Worm (Caenorhabditis elegans): ENCODE data around the gene R04B3.3.

DNA sequence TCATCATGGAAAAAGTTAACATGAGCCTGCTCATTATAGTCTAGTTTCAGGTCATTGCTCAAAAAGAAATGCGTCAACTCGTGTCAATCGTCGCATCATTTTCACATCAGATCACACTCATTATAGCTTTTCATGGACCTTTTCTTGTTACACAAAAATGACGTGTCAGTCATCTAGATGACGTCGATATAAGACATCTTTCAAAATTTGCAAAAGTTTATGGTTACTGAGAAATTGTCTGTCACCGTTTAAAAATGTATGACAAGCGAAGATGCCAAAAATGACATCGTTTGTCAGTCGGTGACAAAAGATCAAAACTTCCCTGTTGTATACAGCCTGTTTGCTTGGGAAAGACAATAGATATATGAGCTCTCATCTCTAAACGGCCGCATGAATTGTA, 34.6 kb downstream of the R04B3.3 start:
- TF ChIP-seq sox-2 (GFP tag; IDR thresholded peaks at IDR 0.05), result no peak
- no peak for TF ChIP-seq unc-86 (tag; optimal IDR thresholded peaks at IDR 0.05)
- no peak for TF ChIP-seq fkh-10 (GFP tag; optimal IDR thresholded peaks at IDR 0.05)
- no peak for TF ChIP-seq ceh-9 (tag; optimal IDR thresholded peaks at IDR 0.05)
- TF ChIP-seq nfya-1 (tag; optimal IDR thresholded peaks at IDR 0.05), result no peak

Measured in whole organism, late embryonic.